Worm (Caenorhabditis elegans) whole organism, L3 larva: ENCODE results near the gene K01D12.1.

ENCODE experiments used
- R02D3.7 ChIP-seq: fragments of 150-350 bp; optimal IDR thresholded peaks from 2 replicates; lab custom pipeline; 2014; ENCODE audit warnings: missing biosample characterization, missing genetic modification characterization
- ama-1 ChIP-seq: fragments of 150-350 bp; optimal IDR thresholded peaks from 2 replicates; lab custom pipeline; 2018
- elt-1 ChIP-seq: fragments of 150-350 bp; optimal IDR thresholded peaks from 2 replicates; lab custom pipeline; 2014; ENCODE audit warnings: missing biosample characterization, missing genetic modification characterization
- elt-3 ChIP-seq, 3 experiments: fragments of 150-350 bp in 1 of 3; sonication (generic microtip) in 2 of 3; optimal IDR thresholded peaks; 2 replicates in 2 of 3; 4 replicates in 1 of 3; lab custom pipeline; 2014 to 2017; ENCODE audit warnings: missing biosample characterization in 3 of 3, missing genetic modification characterization in 3 of 3
- jun-1 ChIP-seq: fragments of 150-350 bp; optimal IDR thresholded peaks from 2 replicates; lab custom pipeline; 2014; ENCODE audit warnings: missing biosample characterization, missing genetic modification reagents, missing genetic modification characterization
- nhr-28 ChIP-seq: fragments of 150-350 bp; optimal IDR thresholded peaks from 2 replicates; lab custom pipeline; 2014; ENCODE audit warnings: missing biosample characterization, missing genetic modification characterization
- pha-4 ChIP-seq: fragments of 150-350 bp; optimal IDR thresholded peaks from 2 replicates; lab custom pipeline; 2014; ENCODE audit warnings: missing biosample characterization, missing genetic modification reagents, missing genetic modification characterization
- sea-2 ChIP-seq: fragments of 150-350 bp; sonication (generic microtip); optimal IDR thresholded peaks from 4 replicates; lab custom pipeline; 2014; ENCODE audit warnings: missing biosample characterization, missing genetic modification reagents, missing genetic modification characterization
- unc-62 ChIP-seq: fragments of 150-350 bp; sonication (generic microtip); optimal IDR thresholded peaks from 4 replicates; lab custom pipeline; 2014; ENCODE audit warnings: missing biosample characterization, missing genetic modification reagents, missing genetic modification characterization

DNA sequence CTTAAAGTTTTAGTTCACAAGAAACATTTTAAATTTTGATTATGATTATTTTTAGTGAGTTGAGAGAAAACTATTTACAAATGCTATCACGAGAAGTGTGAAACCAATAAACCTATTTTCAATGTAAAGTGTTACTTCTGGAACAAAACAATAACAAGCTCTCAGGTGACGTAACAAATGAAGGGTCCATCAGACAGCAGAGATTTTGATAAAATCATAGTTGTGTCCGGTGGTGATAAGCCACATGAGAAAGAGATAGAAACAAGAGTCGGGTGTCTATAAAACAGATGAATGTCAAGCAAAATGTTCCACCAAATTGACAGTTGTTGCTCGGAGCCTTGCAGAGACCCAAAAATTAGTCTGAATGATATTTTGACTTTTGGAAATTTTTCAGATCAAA is 43.0 kb upstream of the K01D12.1 start:
- TF ChIP-seq unc-62 (no peak), jun-1 (tag; lab: Kevin White, UChicago) (no peak), nhr-28 (no peak), ama-1 (lab: Kevin White, UChicago) (no peak), elt-3 (tag; optimal IDR thresholded peaks at IDR 0.05; lab: Kevin White, UChicago) (no peak), R02D3.7 (tag; lab: Kevin White, UChicago) (no peak), pha-4 (no peak), elt-1 (tag; lab: Kevin White, UChicago) (no peak), sea-2 (GFP tag; lab: Kevin White, UChicago) (no peak)
